Worm (Caenorhabditis elegans) whole organism, L3 larva: ENCODE data around the gene ZC196.4.

Experiments
- elt-1 ChIP-seq: fragments of 150-350 bp; optimal IDR thresholded peaks from 2 replicates; lab custom pipeline; 2014; ENCODE audit warnings: missing biosample characterization, missing genetic modification characterization
- mdl-1 ChIP-seq: fragments of 150-350 bp; optimal IDR thresholded peaks from 2 replicates; lab custom pipeline; 2014; ENCODE audit warnings: missing biosample characterization, missing genetic modification characterization
- nhr-76 ChIP-seq: fragments of 150-350 bp; sonication (generic microtip); optimal IDR thresholded peaks from 5 replicates; lab custom pipeline; 2014; ENCODE audit warnings: missing biosample characterization, missing genetic modification characterization
- ztf-4 ChIP-seq: fragments of 150-350 bp; optimal IDR thresholded peaks from 2 replicates; lab custom pipeline; 2014; ENCODE audit warnings: missing biosample characterization, missing genetic modification characterization

DNA sequence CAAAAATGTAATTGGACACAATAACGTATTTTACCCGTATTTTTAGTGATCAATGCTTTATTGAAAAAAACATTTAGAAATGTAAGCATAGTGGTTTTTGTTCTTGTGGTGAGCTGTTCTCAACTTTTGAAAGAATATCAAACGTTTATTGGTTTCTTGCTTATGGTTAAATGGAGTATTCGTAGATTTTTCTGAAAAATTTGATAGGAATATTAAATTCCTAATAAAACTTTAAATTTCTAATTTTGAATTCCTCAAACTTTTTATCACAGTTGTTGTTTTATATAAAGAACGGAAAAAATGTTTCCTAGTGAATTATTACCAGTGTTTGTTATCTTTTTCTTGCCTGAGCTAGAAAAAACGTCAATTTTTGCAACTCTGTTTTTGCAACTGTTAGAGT, 20.5 kb downstream of the ZC196.4 start, which contains the start of gene B0507.5:
- TF ChIP-seq elt-1 (tag; lab: Kevin White, UChicago) (no peak), mdl-1 (tag; lab: Kevin White, UChicago) (no peak), ztf-4 (tag; lab: Kevin White, UChicago) (no peak), nhr-76 (tag; lab: Kevin White, UChicago) (no peak)
